Worm (Caenorhabditis elegans) whole organism, midembryonic: Measurements from ENCODE around the gene tsr-1.

Experiments used
- flt-1 ChIP-seq: fragments of 200-800 bp; sonication (Bioruptor generic); IDR thresholded peaks from 2 replicates; pipeline ENCODE4 v1.3.6; 2022; ENCODE audit warnings: missing genetic modification characterization, missing compliant biosample characterization
- med-1 ChIP-seq: sonication (generic microtip); optimal IDR thresholded peaks from 2 replicates; lab custom pipeline; 2017; ENCODE audit warnings: missing genetic modification characterization, mild to moderate bottlenecking, missing compliant biosample characterization, antibody characterized with exemption, missing genetic modification reagents; ENCODE audit not compliant: insufficient read depth
- tab-1 ChIP-seq: fragments of 200-800 bp; sonication (Bioruptor generic); IDR thresholded peaks from 2 replicates; pipeline ENCODE4 v1.3.6; 2022; ENCODE audit warnings: missing genetic modification characterization, missing compliant biosample characterization
- ztf-29 ChIP-seq: fragments of 200-800 bp; sonication (Bioruptor generic); IDR thresholded peaks from 2 replicates; pipeline ENCODE4 v1.3.6; 2022; ENCODE audit warnings: missing genetic modification reagents, missing genetic modification characterization, missing compliant biosample characterization

ce11 chrII:2480099-2480498, 6.9 kb upstream of the tsr-1 start, which contains the start of gene F53G2.3:
- no peak for TF ChIP-seq tab-1
- TF ChIP-seq med-1 (GFP tag; lab: Kevin White, UChicago), result no peak
- TF ChIP-seq ztf-29 (GFP tag; lab: Robert Waterston, UW), result no peak
- no peak for TF ChIP-seq flt-1 (GFP tag; lab: Robert Waterston, UW)
